Worm (Caenorhabditis elegans) whole organism, L2 larva: ENCODE measurements around the gene F31E3.12.

Experiments
- C34F6.9 ChIP-seq: fragments of 150-350 bp; optimal IDR thresholded peaks from 2 replicates; lab custom pipeline; 2014; ENCODE audit warnings: missing biosample characterization, missing genetic modification characterization
- F13H6.1 ChIP-seq: sonication (generic microtip); optimal IDR thresholded peaks from 2 replicates; lab custom pipeline; 2016; ENCODE audit warnings: missing genetic modification characterization, missing compliant biosample characterization
- R02D3.7 ChIP-seq: fragments of 150-350 bp; optimal IDR thresholded peaks from 2 replicates; lab custom pipeline; 2014; ENCODE audit warnings: missing biosample characterization, missing genetic modification characterization
- ZK546.5 ChIP-seq: sonication (generic microtip); optimal IDR thresholded peaks from 2 replicates; lab custom pipeline; 2017; ENCODE audit warnings: missing biosample characterization, missing genetic modification characterization
- alr-1 ChIP-seq: fragments of 150-350 bp; optimal IDR thresholded peaks from 2 replicates; lab custom pipeline; 2014; ENCODE audit warnings: missing biosample characterization, missing genetic modification characterization
- crh-2 ChIP-seq: sonication (generic microtip); optimal IDR thresholded peaks from 2 replicates; lab custom pipeline; 2017; ENCODE audit warnings: missing biosample characterization, missing genetic modification characterization
- dmd-4 ChIP-seq: sonication (generic microtip); optimal IDR thresholded peaks from 2 replicates; lab custom pipeline; 2017; ENCODE audit warnings: missing biosample characterization, missing genetic modification characterization
- fos-1 ChIP-seq: fragments of 150-350 bp; optimal IDR thresholded peaks from 2 replicates; lab custom pipeline; 2014; ENCODE audit warnings: missing biosample characterization, missing genetic modification characterization
- gmeb-1 ChIP-seq: fragments of 150-350 bp; optimal IDR thresholded peaks from 2 replicates; lab custom pipeline; 2014; ENCODE audit warnings: missing biosample characterization, missing genetic modification characterization
- lin-11 ChIP-seq: fragments of 150-350 bp; sonication (generic microtip); optimal IDR thresholded peaks from 2 replicates; lab custom pipeline; 2014; ENCODE audit warnings: missing biosample characterization, missing genetic modification characterization, inconsistent platforms, mixed read lengths
- lin-13 ChIP-seq: fragments of 150-350 bp; optimal IDR thresholded peaks from 2 replicates; lab custom pipeline; 2014; ENCODE audit warnings: missing biosample characterization, missing genetic modification reagents, missing genetic modification characterization
- lin-39 ChIP-seq: fragments of 150-350 bp; optimal IDR thresholded peaks from 2 replicates; lab custom pipeline; 2014; ENCODE audit warnings: missing biosample characterization, missing genetic modification reagents, missing genetic modification characterization
- lsy-2 ChIP-seq, 2 experiments: fragments of 150-350 bp in 1 of 2; sonication (generic microtip) in 1 of 2; optimal IDR thresholded peaks; 2 replicates each; lab custom pipeline; 2014 to 2017; ENCODE audit warnings: missing biosample characterization in 2 of 2, missing genetic modification characterization in 2 of 2
- mab-5 ChIP-seq: fragments of 150-350 bp; optimal IDR thresholded peaks from 2 replicates; lab custom pipeline; 2014; ENCODE audit warnings: missing biosample characterization, missing genetic modification characterization
- mbf-1 ChIP-seq: sonication (generic microtip); optimal IDR thresholded peaks from 2 replicates; lab custom pipeline; 2017; ENCODE audit warnings: missing biosample characterization, missing genetic modification characterization
- mdl-1 ChIP-seq, 2 experiments: fragments of 150-350 bp in 1 of 2; sonication (generic microtip) in 1 of 2; optimal IDR thresholded peaks; 2 replicates each; lab custom pipeline; 2017; ENCODE audit warnings: missing biosample characterization in 2 of 2, missing genetic modification characterization in 2 of 2
- nhr-11 ChIP-seq: fragments of 150-350 bp; optimal IDR thresholded peaks from 2 replicates; lab custom pipeline; 2014; ENCODE audit warnings: missing biosample characterization, missing genetic modification characterization
- nhr-12 ChIP-seq: fragments of 150-350 bp; optimal IDR thresholded peaks from 2 replicates; lab custom pipeline; 2014; ENCODE audit warnings: missing biosample characterization, missing genetic modification characterization
- nhr-129 ChIP-seq: fragments of 150-350 bp; optimal IDR thresholded peaks from 2 replicates; lab custom pipeline; 2014; ENCODE audit warnings: missing biosample characterization, missing genetic modification characterization
- nhr-21 ChIP-seq: fragments of 150-350 bp; optimal IDR thresholded peaks from 2 replicates; lab custom pipeline; 2014; ENCODE audit warnings: missing biosample characterization, missing genetic modification characterization
- nhr-237 ChIP-seq: fragments of 150-350 bp; optimal IDR thresholded peaks from 2 replicates; lab custom pipeline; 2014; ENCODE audit warnings: missing biosample characterization, missing genetic modification characterization
- nhr-25 ChIP-seq: fragments of 150-350 bp; sonication (generic microtip); optimal IDR thresholded peaks from 3 replicates; lab custom pipeline; 2014; ENCODE audit warnings: missing biosample characterization, missing genetic modification characterization
- nhr-6 ChIP-seq: fragments of 150-350 bp; optimal IDR thresholded peaks from 2 replicates; lab custom pipeline; 2014; ENCODE audit warnings: missing biosample characterization, missing genetic modification characterization
- peb-1 ChIP-seq: fragments of 150-350 bp; optimal IDR thresholded peaks from 2 replicates; lab custom pipeline; 2014; ENCODE audit warnings: missing biosample characterization, missing genetic modification characterization
- sem-4 ChIP-seq: fragments of 150-350 bp; optimal IDR thresholded peaks from 2 replicates; lab custom pipeline; 2014; ENCODE audit warnings: missing biosample characterization, missing genetic modification reagents, missing genetic modification characterization
- skn-1 ChIP-seq: sonication (generic microtip); optimal IDR thresholded peaks from 2 replicates; lab custom pipeline; 2017; ENCODE audit warnings: missing biosample characterization, missing genetic modification characterization
- sma-9 ChIP-seq, 2 experiments: fragments of 150-350 bp in 1 of 2; sonication (generic microtip) in 1 of 2; optimal IDR thresholded peaks; 2 replicates each; lab custom pipeline; 2014 to 2016; ENCODE audit warnings: missing genetic modification characterization in 2 of 2, mild to moderate bottlenecking in 1 of 2, missing biosample characterization in 1 of 2, missing compliant biosample characterization in 1 of 2, missing genetic modification reagents in 1 of 2, moderate library complexity in 1 of 2
- unc-39 ChIP-seq: fragments of 150-350 bp; optimal IDR thresholded peaks from 2 replicates; lab custom pipeline; 2014; ENCODE audit warnings: missing biosample characterization, missing genetic modification characterization
- unc-55 ChIP-seq: fragments of 150-350 bp; sonication (generic microtip); optimal IDR thresholded peaks from 3 replicates; lab custom pipeline; 2014; ENCODE audit warnings: missing biosample characterization, missing genetic modification reagents, missing genetic modification characterization
- unc-62 ChIP-seq: fragments of 150-350 bp; optimal IDR thresholded peaks from 2 replicates; lab custom pipeline; 2014; ENCODE audit warnings: missing biosample characterization, missing genetic modification reagents, missing genetic modification characterization

Gene F31E3.12

ce11 chrIII:6969090-6969489 lies at the start of gene F31E3.12:
Gene F31E3.12 (plus strand): TSS chrIII:6969390.
- TF ChIP-seq nhr-25 (tag; lab: Kevin White, UChicago) (no peak), sem-4 (tag; lab: Kevin White, UChicago) (no peak), mdl-1 (tag; optimal IDR thresholded peaks at IDR 0.05; lab: Kevin White, UChicago) (no peak), lsy-2 (tag; optimal IDR thresholded peaks at IDR 0.05; lab: Kevin White, UChicago) (no peak), dmd-4 (tag; lab: Kevin White, UChicago) (no peak), skn-1 (no peak), alr-1 (tag; lab: Kevin White, UChicago) (no peak), mab-5 (tag; lab: Kevin White, UChicago) (no peak), sma-9 (GFP tag; optimal IDR thresholded peaks at IDR 0.05; lab: Kevin White, UChicago) (no peak), sma-9 (tag; optimal IDR thresholded peaks at IDR 0.05; lab: Kevin White, UChicago) (no peak), ZK546.5 (tag; lab: Kevin White, UChicago) (no peak), R02D3.7 (tag; lab: Kevin White, UChicago) (no peak), nhr-11 (tag; lab: Kevin White, UChicago) (no peak), lin-13 (GFP tag; lab: Kevin White, UChicago) (no peak), lin-11 (tag; lab: Kevin White, UChicago) (no peak), mbf-1 (tag; lab: Kevin White, UChicago) (no peak), nhr-6 (tag; lab: Kevin White, UChicago) (no peak)

- no peak for TF ChIP-seq nhr-12 (tag; lab: Kevin White, UChicago)
- no peak for TF ChIP-seq F13H6.1 (tag; lab: Kevin White, UChicago)
- TF ChIP-seq C34F6.9, result no peak
- no peak for TF ChIP-seq R02D3.7 (tag; lab: Kevin White, UChicago)
- TF ChIP-seq peb-1 (tag; lab: Kevin White, UChicago), result no peak
- no peak for TF ChIP-seq lin-39 (tag; lab: Kevin White, UChicago)
- TF ChIP-seq nhr-129 (tag; lab: Kevin White, UChicago), result no peak
- TF ChIP-seq unc-39 (tag; lab: Kevin White, UChicago), result no peak
- TF ChIP-seq, all 48 proteins: peak for 0
These were observed 40.5 kb upstream of the F31E3.12 start, which contains the start of gene flap-1 for ce11 chrIII:6928725-6929124. Gene flap-1 (minus strand): TSS chrIII:6928825.

ce11 chrIII:6929558-6930167 lies 39.5 kb upstream of the F31E3.12 start, which contains the start of gene inf-1:
Gene inf-1 (plus strand): TSS chrIII:6930134.
- TF ChIP-seq nhr-129 (tag; lab: Kevin White, UChicago) (peak; percentile 52), nhr-237 (tag; lab: Kevin White, UChicago) (no peak), nhr-21 (tag; lab: Kevin White, UChicago) (peak; percentile 0), F13H6.1 (tag; lab: Kevin White, UChicago) (no peak), crh-2 (tag; lab: Kevin White, UChicago) (peak; percentile 13), unc-55 (peak; percentile 70), fos-1 (tag; lab: Kevin White, UChicago) (peak; percentile 24), lsy-2 (tag; optimal IDR thresholded peaks at IDR 0.05; lab: Kevin White, UChicago) (peak; percentile 18 to 84), lin-13 (GFP tag; lab: Kevin White, UChicago) (peak; percentile 29), C34F6.9 (peak; percentile 72), sem-4 (tag; lab: Kevin White, UChicago) (peak; percentile 0), gmeb-1 (tag; lab: Kevin White, UChicago) (no peak)

- TF ChIP-seq crh-2 (tag; lab: Kevin White, UChicago) (no peak), nhr-6 (tag; lab: Kevin White, UChicago) (no peak)
- TF ChIP-seq, all 48 proteins: peak for 0
These were observed 37.3 kb upstream of the F31E3.12 start, which contains the start of gene byn-1 for ce11 chrIII:6931896-6932295. Gene byn-1 (plus strand): TSS chrIII:6932001.

ce11 chrIII:6935269-6936017 lies 33.7 kb upstream of the F31E3.12 start, which contains the start of the genes F57B9.8 and coq-2:
Gene F57B9.8 (minus strand): TSS chrIII:6935319.
Gene coq-2 (plus strand): TSS chrIII:6935967.
- TF ChIP-seq lin-11 (tag; lab: Kevin White, UChicago) (no peak), R02D3.7 (tag; lab: Kevin White, UChicago) (no peak), unc-62 (GFP tag; lab: Kevin White, UChicago) (no peak), F13H6.1 (tag; lab: Kevin White, UChicago) (no peak), C34F6.9 (peak; percentile 2), gmeb-1 (tag; lab: Kevin White, UChicago) (no peak)
